Worm (Caenorhabditis elegans) whole organism, L2 larva: ENCODE measurements around the gene inx-2.

ENCODE experiments used
- C34F6.9 ChIP-seq: fragments of 150-350 bp; optimal IDR thresholded peaks from 2 replicates; lab custom pipeline; 2014; ENCODE audit warnings: missing biosample characterization, missing genetic modification characterization
- F13H6.1 ChIP-seq: sonication (generic microtip); optimal IDR thresholded peaks from 2 replicates; lab custom pipeline; 2016; ENCODE audit warnings: missing genetic modification characterization, missing compliant biosample characterization
- Y55F3AM.14 ChIP-seq: fragments of 200-800 bp; sonication (Bioruptor generic); optimal IDR thresholded peaks from 2 replicates; lab custom pipeline; 2018; ENCODE audit warnings: mild to moderate bottlenecking, missing genetic modification characterization, missing compliant biosample characterization
- ZK546.5 ChIP-seq: sonication (generic microtip); optimal IDR thresholded peaks from 2 replicates; lab custom pipeline; 2017; ENCODE audit warnings: missing biosample characterization, missing genetic modification characterization
- alr-1 ChIP-seq: fragments of 150-350 bp; optimal IDR thresholded peaks from 2 replicates; lab custom pipeline; 2014; ENCODE audit warnings: missing biosample characterization, missing genetic modification characterization
- aly-2 ChIP-seq: fragments of 150-350 bp; optimal IDR thresholded peaks from 2 replicates; lab custom pipeline; 2014; ENCODE audit warnings: missing biosample characterization, missing genetic modification characterization
- ama-1 ChIP-seq: fragments of 150-350 bp; optimal IDR thresholded peaks from 2 replicates; lab custom pipeline; 2018; ENCODE audit warnings: inconsistent platforms
- crh-2 ChIP-seq: sonication (generic microtip); optimal IDR thresholded peaks from 2 replicates; lab custom pipeline; 2017; ENCODE audit warnings: missing biosample characterization, missing genetic modification characterization
- dmd-4 ChIP-seq: sonication (generic microtip); optimal IDR thresholded peaks from 2 replicates; lab custom pipeline; 2017; ENCODE audit warnings: missing biosample characterization, missing genetic modification characterization
- egl-27 ChIP-seq: sonication (generic microtip); optimal IDR thresholded peaks from 3 replicates; lab custom pipeline; 2017; ENCODE audit warnings: missing biosample characterization, missing genetic modification reagents, missing genetic modification characterization
- elt-1 ChIP-seq: fragments of 150-350 bp; optimal IDR thresholded peaks from 2 replicates; lab custom pipeline; 2014; ENCODE audit warnings: missing biosample characterization, missing genetic modification characterization
- elt-3 ChIP-seq: sonication (generic microtip); optimal IDR thresholded peaks from 2 replicates; lab custom pipeline; 2017; ENCODE audit warnings: missing biosample characterization, missing genetic modification characterization
- fos-1 ChIP-seq: fragments of 150-350 bp; optimal IDR thresholded peaks from 2 replicates; lab custom pipeline; 2014; ENCODE audit warnings: missing biosample characterization, missing genetic modification characterization
- gmeb-1 ChIP-seq: fragments of 150-350 bp; optimal IDR thresholded peaks from 2 replicates; lab custom pipeline; 2014; ENCODE audit warnings: missing biosample characterization, missing genetic modification characterization
- lsy-2 ChIP-seq, 2 experiments: fragments of 150-350 bp in 1 of 2; sonication (generic microtip) in 1 of 2; optimal IDR thresholded peaks; 2 replicates each; lab custom pipeline; 2014 to 2017; ENCODE audit warnings: missing biosample characterization in 2 of 2, missing genetic modification characterization in 2 of 2
- mab-5 ChIP-seq: fragments of 150-350 bp; optimal IDR thresholded peaks from 2 replicates; lab custom pipeline; 2014; ENCODE audit warnings: missing biosample characterization, missing genetic modification characterization
- mbf-1 ChIP-seq: sonication (generic microtip); optimal IDR thresholded peaks from 2 replicates; lab custom pipeline; 2017; ENCODE audit warnings: missing biosample characterization, missing genetic modification characterization
- nhr-10 ChIP-seq: sonication (generic microtip); optimal IDR thresholded peaks from 2 replicates; lab custom pipeline; 2017; ENCODE audit warnings: missing biosample characterization, missing genetic modification characterization
- nhr-11 ChIP-seq: fragments of 150-350 bp; optimal IDR thresholded peaks from 2 replicates; lab custom pipeline; 2014; ENCODE audit warnings: missing biosample characterization, missing genetic modification characterization
- nhr-21 ChIP-seq: fragments of 150-350 bp; optimal IDR thresholded peaks from 2 replicates; lab custom pipeline; 2014; ENCODE audit warnings: missing biosample characterization, missing genetic modification characterization
- nhr-23 ChIP-seq: fragments of 150-350 bp; optimal IDR thresholded peaks from 2 replicates; lab custom pipeline; 2014; ENCODE audit warnings: missing biosample characterization, missing genetic modification reagents, missing genetic modification characterization
- nhr-25 ChIP-seq: fragments of 150-350 bp; sonication (generic microtip); optimal IDR thresholded peaks from 3 replicates; lab custom pipeline; 2014; ENCODE audit warnings: missing biosample characterization, missing genetic modification characterization
- nhr-6 ChIP-seq: fragments of 150-350 bp; optimal IDR thresholded peaks from 2 replicates; lab custom pipeline; 2014; ENCODE audit warnings: missing biosample characterization, missing genetic modification characterization
- nhr-77 ChIP-seq: fragments of 150-350 bp; optimal IDR thresholded peaks from 2 replicates; lab custom pipeline; 2014; ENCODE audit warnings: missing biosample characterization, missing genetic modification characterization
- peb-1 ChIP-seq: fragments of 150-350 bp; optimal IDR thresholded peaks from 2 replicates; lab custom pipeline; 2014; ENCODE audit warnings: missing biosample characterization, missing genetic modification characterization
- sem-4 ChIP-seq: fragments of 150-350 bp; optimal IDR thresholded peaks from 2 replicates; lab custom pipeline; 2014; ENCODE audit warnings: missing biosample characterization, missing genetic modification reagents, missing genetic modification characterization
- skn-1 ChIP-seq: sonication (generic microtip); optimal IDR thresholded peaks from 2 replicates; lab custom pipeline; 2017; ENCODE audit warnings: missing biosample characterization, missing genetic modification characterization
- sma-3 ChIP-seq: sonication (generic microtip); optimal IDR thresholded peaks from 2 replicates; lab custom pipeline; 2016; ENCODE audit warnings: missing genetic modification reagents, missing genetic modification characterization, missing compliant biosample characterization
- sma-9 ChIP-seq, 2 experiments: fragments of 150-350 bp in 1 of 2; sonication (generic microtip) in 1 of 2; optimal IDR thresholded peaks; 2 replicates each; lab custom pipeline; 2014 to 2016; ENCODE audit warnings: missing genetic modification characterization in 2 of 2, mild to moderate bottlenecking in 1 of 2, missing biosample characterization in 1 of 2, missing compliant biosample characterization in 1 of 2, missing genetic modification reagents in 1 of 2, moderate library complexity in 1 of 2
- snpc-4 ChIP-seq: fragments of 150-350 bp; optimal IDR thresholded peaks from 2 replicates; lab custom pipeline; 2014; ENCODE audit warnings: missing biosample characterization, missing genetic modification characterization
- unc-39 ChIP-seq: fragments of 150-350 bp; optimal IDR thresholded peaks from 2 replicates; lab custom pipeline; 2014; ENCODE audit warnings: missing biosample characterization, missing genetic modification characterization
- unc-55 ChIP-seq: fragments of 150-350 bp; sonication (generic microtip); optimal IDR thresholded peaks from 3 replicates; lab custom pipeline; 2014; ENCODE audit warnings: missing biosample characterization, missing genetic modification reagents, missing genetic modification characterization
- zag-1 ChIP-seq: fragments of 150-350 bp; optimal IDR thresholded peaks from 2 replicates; lab custom pipeline; 2014; ENCODE audit warnings: missing biosample characterization, missing genetic modification characterization
- ztf-1 ChIP-seq: fragments of 200-800 bp; sonication (Bioruptor generic); conservative IDR thresholded peaks from 2 replicates; pipeline ENCODE4 v1.3.6; 2022; ENCODE audit warnings: missing genetic modification characterization, missing compliant biosample characterization
- ztf-11 ChIP-seq: sonication (generic microtip); optimal IDR thresholded peaks from 2 replicates; lab custom pipeline; 2017; ENCODE audit warnings: missing biosample characterization, missing genetic modification characterization
- ztf-4 ChIP-seq: fragments of 150-350 bp; optimal IDR thresholded peaks from 2 replicates; lab custom pipeline; 2014; ENCODE audit warnings: missing biosample characterization, missing genetic modification characterization

inx-2 gene

ce11 chrX:11286246-11286645, 10.3 kb downstream of the inx-2 start, which contains the start of gene F38B2.3:
Gene F38B2.3, minus strand, starts transcription at chrX:11286346.
- TF ChIP-seq ama-1 (lab: Kevin White, UChicago), result no peak
- no peak for TF ChIP-seq F13H6.1 (tag; lab: Kevin White, UChicago)
- no peak for TF ChIP-seq C34F6.9
- no peak for TF ChIP-seq zag-1 (tag; lab: Kevin White, UChicago)
- no peak for TF ChIP-seq ZK546.5
- TF ChIP-seq sma-3, result no peak
- no peak for TF ChIP-seq aly-2 (tag; lab: Kevin White, UChicago)
- no peak for TF ChIP-seq dmd-4
- TF ChIP-seq ztf-1 (GFP tag; lab: Robert Waterston, UW), result no peak
- TF ChIP-seq ztf-4 (tag; lab: Kevin White, UChicago), result no peak

DNA sequence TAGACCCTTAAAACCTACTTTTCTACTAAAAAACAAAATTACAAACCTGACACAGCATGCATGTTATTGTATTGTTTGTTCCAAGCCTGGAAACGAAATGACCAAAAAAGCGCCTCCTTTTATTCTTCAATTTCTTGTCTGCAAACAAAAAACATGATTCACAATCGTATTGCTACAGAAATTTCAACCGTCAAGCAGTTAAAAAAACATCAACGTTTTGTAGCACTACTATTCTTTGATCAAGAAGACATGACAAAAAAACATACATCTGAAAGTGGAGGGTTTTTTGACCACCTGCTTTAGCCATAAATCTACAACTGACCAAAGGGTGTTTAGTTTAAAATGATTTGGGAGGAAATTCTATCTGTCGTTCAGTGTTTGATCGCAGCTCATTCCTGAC, 15.4 kb downstream of the inx-2 start, which contains the start of gene F38B2.6:
F38B2.6 (minus strand) TSS at position 101 of the 400 bp plus-strand sequence.
- TF ChIP-seq ZK546.5 (no peak), gmeb-1 (tag; lab: Kevin White, UChicago) (no peak), mbf-1 (tag; lab: Kevin White, UChicago) (no peak), nhr-25 (tag; lab: Kevin White, UChicago) (no peak), nhr-10 (tag; lab: Kevin White, UChicago) (no peak), lsy-2 (tag; optimal IDR thresholded peaks at IDR 0.05; lab: Kevin White, UChicago) (no peak), nhr-77 (tag; lab: Kevin White, UChicago) (no peak), ama-1 (lab: Kevin White, UChicago) (no peak), sem-4 (tag; lab: Kevin White, UChicago) (no peak), ztf-1 (GFP tag; lab: Robert Waterston, UW) (no peak), snpc-4 (tag; lab: Kevin White, UChicago) (no peak), mab-5 (tag; lab: Kevin White, UChicago) (no peak), crh-2 (tag; lab: Kevin White, UChicago) (no peak), dmd-4 (no peak), sma-9 (GFP tag; optimal IDR thresholded peaks at IDR 0.05; lab: Kevin White, UChicago) (no peak), sma-9 (tag; optimal IDR thresholded peaks at IDR 0.05; lab: Kevin White, UChicago) (no peak), F13H6.1 (tag; lab: Kevin White, UChicago) (no peak)

- TF ChIP-seq ama-1 (lab: Kevin White, UChicago) (no peak), nhr-23 (tag; lab: Kevin White, UChicago) (no peak), Y55F3AM.14 (GFP tag; lab: Kevin White, UChicago) (no peak), snpc-4 (tag; lab: Kevin White, UChicago) (no peak), nhr-10 (tag; lab: Kevin White, UChicago) (no peak), nhr-21 (tag; lab: Kevin White, UChicago) (no peak), unc-39 (tag; lab: Kevin White, UChicago) (no peak), elt-3 (tag; lab: Kevin White, UChicago) (no peak), skn-1 (tag; lab: Kevin White, UChicago) (no peak), C34F6.9 (no peak), dmd-4 (no peak), mab-5 (tag; lab: Kevin White, UChicago) (no peak)
Observed at ce11 chrX:11279276-11279675, 17.3 kb downstream of the inx-2 start, which contains the start of gene F38B2.2. Gene F38B2.2, minus strand, starts transcription at chrX:11279376.

ce11 chrX:11270882-11271281, 25.7 kb downstream of the inx-2 start, which contains the start of gene ifa-1:
Gene ifa-1, plus strand, starts transcription at chrX:11271182.
- TF ChIP-seq ama-1 (lab: Kevin White, UChicago), result no peak
- no peak for TF ChIP-seq nhr-6 (tag; lab: Kevin White, UChicago)
- no peak for TF ChIP-seq ztf-11 (tag; lab: Kevin White, UChicago)
- no peak for TF ChIP-seq peb-1 (tag; lab: Kevin White, UChicago)
- no peak for TF ChIP-seq C34F6.9
- TF ChIP-seq gmeb-1 (tag; lab: Kevin White, UChicago), result no peak
- no peak for TF ChIP-seq elt-1
- TF ChIP-seq nhr-11 (tag; lab: Kevin White, UChicago), result no peak
- TF ChIP-seq egl-27 (tag; lab: Kevin White, UChicago), result no peak
- TF ChIP-seq nhr-23 (tag; lab: Kevin White, UChicago), result no peak
- no peak for TF ChIP-seq fos-1 (tag; lab: Kevin White, UChicago)
- no peak for TF ChIP-seq unc-39 (tag; lab: Kevin White, UChicago)
- no peak for TF ChIP-seq alr-1
- TF ChIP-seq unc-55 (GFP tag; lab: Kevin White, UChicago), result no peak
- TF ChIP-seq nhr-77 (tag; lab: Kevin White, UChicago), result no peak
